Worm (Caenorhabditis elegans) whole organism, midembryonic: Measurements from ENCODE around the gene cdr-7.

Experiments
- flt-1 ChIP-seq: fragments of 200-800 bp; sonication (Bioruptor generic); IDR thresholded peaks from 2 replicates; pipeline ENCODE4 v1.3.6; 2022; ENCODE audit warnings: missing genetic modification characterization, missing compliant biosample characterization
- med-1 ChIP-seq: sonication (generic microtip); optimal IDR thresholded peaks from 2 replicates; lab custom pipeline; 2017; ENCODE audit warnings: missing genetic modification characterization, mild to moderate bottlenecking, missing compliant biosample characterization, antibody characterized with exemption, missing genetic modification reagents; ENCODE audit not compliant: insufficient read depth
- ztf-23 ChIP-seq: fragments of 200-800 bp; sonication (Bioruptor generic); IDR thresholded peaks from 2 replicates; pipeline ENCODE4 v1.3.6; 2022; ENCODE audit warnings: missing genetic modification reagents, missing genetic modification characterization, missing compliant biosample characterization

DNA sequence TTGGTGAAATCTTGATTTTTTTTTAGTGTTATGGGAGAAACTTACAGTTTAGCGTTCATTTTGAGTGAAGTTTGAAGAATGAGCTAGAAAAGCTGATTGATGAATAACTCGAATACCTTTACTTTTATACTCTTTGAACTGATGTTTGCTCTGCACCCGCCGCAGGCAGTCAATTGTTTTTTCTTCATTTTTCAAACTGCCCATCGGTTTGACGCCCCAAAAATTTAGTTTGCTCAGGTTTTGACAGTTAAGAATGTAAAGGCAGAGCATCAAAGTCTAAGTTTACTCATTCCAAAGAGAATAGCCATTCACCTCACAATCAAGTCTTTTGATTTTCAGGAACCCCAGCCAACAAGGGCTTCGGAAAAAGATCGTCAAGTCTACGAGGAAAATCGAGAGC is 50.3 kb downstream of the cdr-7 start, which contains the start of gene fipr-1:
- no peak for TF ChIP-seq med-1 (GFP tag; lab: Kevin White, UChicago)
- no peak for TF ChIP-seq ztf-23 (GFP tag; lab: Robert Waterston, UW)
- TF ChIP-seq flt-1 (GFP tag; lab: Robert Waterston, UW), result no peak
